Worm (Caenorhabditis elegans) whole organism, early embryonic: ENCODE measurements around the gene C02E7.10.

Experiments used
- B0310.2 ChIP-seq: sonication (generic microtip); optimal IDR thresholded peaks from 2 replicates; lab custom pipeline; 2016; ENCODE audit warnings: mild to moderate bottlenecking, missing genetic modification characterization, missing compliant biosample characterization
- F13C5.2 ChIP-seq: sonication (generic microtip); optimal IDR thresholded peaks from 2 replicates; lab custom pipeline; 2017; ENCODE audit warnings: mild to moderate bottlenecking, missing genetic modification characterization, inconsistent platforms, missing compliant biosample characterization
- aly-1 ChIP-seq: sonication (generic microtip); optimal IDR thresholded peaks from 2 replicates; lab custom pipeline; 2016; ENCODE audit warnings: missing genetic modification characterization, missing compliant biosample characterization
- ama-1 ChIP-seq: fragments of 150-350 bp; optimal IDR thresholded peaks from 2 replicates; lab custom pipeline; 2014
- ceh-13 ChIP-seq: fragments of 200-800 bp; sonication (Bioruptor generic); optimal IDR thresholded peaks from 2 replicates; lab custom pipeline; 2018; ENCODE audit warnings: mild to moderate bottlenecking, missing genetic modification characterization, missing compliant biosample characterization
- ceh-36 ChIP-seq: sonication (generic microtip); optimal IDR thresholded peaks from 2 replicates; lab custom pipeline; 2016; ENCODE audit warnings: missing genetic modification characterization, inconsistent platforms, missing compliant biosample characterization
- ets-7 ChIP-seq: sonication (generic microtip); optimal IDR thresholded peaks from 2 replicates; lab custom pipeline; 2016; ENCODE audit warnings: missing genotype, missing genetic modification characterization, missing compliant biosample characterization
- flt-1 ChIP-seq: fragments of 200-800 bp; sonication (Bioruptor generic); IDR thresholded peaks from 2 replicates; pipeline ENCODE4 v1.3.6; 2022; ENCODE audit warnings: missing genetic modification characterization, missing compliant biosample characterization
- hmbx-1 ChIP-seq: sonication (generic microtip); optimal IDR thresholded peaks from 2 replicates; lab custom pipeline; 2016; ENCODE audit warnings: mild to moderate bottlenecking, missing genetic modification characterization, missing compliant biosample characterization
- hmg-4 ChIP-seq: fragments of 200-800 bp; sonication (Bioruptor generic); optimal IDR thresholded peaks from 2 replicates; lab custom pipeline; 2018; ENCODE audit warnings: mild to moderate bottlenecking, missing genetic modification characterization, missing compliant biosample characterization
- hnd-1 ChIP-seq: sonication (generic microtip); optimal IDR thresholded peaks from 2 replicates; lab custom pipeline; 2016; ENCODE audit warnings: missing genetic modification characterization, missing compliant biosample characterization
- pes-1 ChIP-seq: fragments of 200-800 bp; sonication (Bioruptor generic); IDR thresholded peaks from 2 replicates; pipeline ENCODE4 v1.3.6; 2022; ENCODE audit warnings: missing genetic modification reagents, missing genetic modification characterization, missing compliant biosample characterization
- scrt-1 ChIP-seq: fragments of 200-800 bp; sonication (Bioruptor generic); IDR thresholded peaks from 2 replicates; pipeline ENCODE4 v1.3.6; 2022; ENCODE audit warnings: missing genetic modification characterization, missing compliant biosample characterization
- sea-1 ChIP-seq: fragments of 200-800 bp; sonication (Bioruptor generic); conservative IDR thresholded peaks from 2 replicates; pipeline ENCODE4 v1.3.6; 2022; ENCODE audit warnings: missing genetic modification characterization, missing compliant biosample characterization
- tbx-11 ChIP-seq: fragments of 200-800 bp; sonication (Bioruptor generic); IDR thresholded peaks from 2 replicates; pipeline ENCODE4 v1.3.6; 2022; ENCODE audit warnings: missing genetic modification characterization, missing compliant biosample characterization
- tbx-37 ChIP-seq: fragments of 200-800 bp; sonication (Bioruptor generic); conservative IDR thresholded peaks from 2 replicates; pipeline ENCODE4 v1.3.6; 2022; ENCODE audit warnings: missing genetic modification reagents, missing genetic modification characterization, missing compliant biosample characterization
- tra-4 ChIP-seq: sonication (generic microtip); optimal IDR thresholded peaks from 2 replicates; lab custom pipeline; 2017; ENCODE audit warnings: missing genetic modification characterization, missing compliant biosample characterization

Gene C02E7.10

DNA sequence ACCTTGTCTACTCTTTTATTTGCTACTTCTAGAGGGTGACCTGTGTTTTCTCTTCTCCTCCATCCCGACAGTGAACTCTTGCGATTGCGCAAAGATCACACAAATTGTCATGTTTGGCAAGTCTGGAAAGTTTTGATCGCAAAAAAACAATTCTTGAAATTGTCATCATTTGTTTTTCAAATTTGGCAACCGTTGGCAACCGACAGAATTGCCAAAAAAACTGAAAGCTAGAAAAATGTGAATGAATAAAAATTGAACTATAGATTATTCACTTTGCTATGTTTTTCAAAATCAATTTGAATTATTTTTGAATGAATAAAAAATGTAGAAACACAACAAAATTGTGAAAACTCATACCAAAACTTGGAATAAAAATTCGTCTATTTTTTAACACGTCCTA, 37.9 kb downstream of the C02E7.10 start, which contains the start of gene ugt-11:
TSS of gene ugt-11 (minus strand) at position 101 of the 400 bp plus-strand sequence.
- TF ChIP-seq sea-1 (no peak), ets-7 (no peak), hnd-1 (tag; lab: Kevin White, UChicago) (no peak), F13C5.2 (tag; lab: Kevin White, UChicago) (no peak), pes-1 (GFP tag; lab: Robert Waterston, UW) (no peak)

DNA sequence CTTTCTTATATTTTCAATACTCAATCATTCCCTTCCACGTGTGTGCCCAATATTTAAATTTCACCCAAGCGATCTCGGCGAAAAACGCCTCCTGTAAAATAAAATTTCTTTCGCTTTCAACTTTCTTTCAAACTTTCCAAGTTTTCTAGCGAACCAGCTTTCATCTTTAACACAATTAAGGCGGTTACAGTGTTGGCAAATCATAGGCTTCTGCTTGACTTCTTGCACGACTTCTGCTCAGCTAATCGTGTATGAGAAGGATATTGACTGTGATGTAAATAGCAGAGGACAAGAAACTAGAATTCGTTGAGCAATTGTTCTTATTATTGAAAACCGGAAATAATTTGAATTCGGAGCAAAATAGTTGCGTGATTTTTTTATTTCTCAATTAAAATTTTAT, 41.5 kb downstream of the C02E7.10 start:
- no peak for TF ChIP-seq ceh-13 (GFP tag; lab: Kevin White, UChicago)
- TF ChIP-seq hmbx-1 (tag; lab: Kevin White, UChicago): no peak

DNA sequence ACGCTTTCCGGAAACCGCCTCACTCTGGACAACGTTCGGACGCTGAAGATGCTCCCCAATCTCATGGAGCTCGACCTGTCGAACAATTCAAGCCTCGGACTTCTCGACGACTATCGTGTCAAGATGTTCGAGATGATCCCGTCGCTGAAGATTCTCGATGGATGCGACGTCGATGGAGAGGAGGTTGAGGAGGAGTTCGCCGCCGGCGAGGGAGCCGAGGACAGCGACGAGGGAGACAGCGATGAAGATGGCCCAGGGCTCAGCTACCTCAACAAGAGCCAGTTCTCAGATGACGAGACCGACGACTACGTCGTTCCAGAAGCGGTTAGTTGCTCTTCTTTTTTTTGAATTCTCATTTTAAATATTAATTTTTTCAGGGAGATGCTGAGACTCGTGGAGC, 42.1 kb downstream of the C02E7.10 start:
- TF ChIP-seq hmg-4 (no peak), hnd-1 (tag; lab: Kevin White, UChicago) (no peak), tbx-37 (GFP tag; lab: Robert Waterston, UW) (no peak), ceh-36 (tag; lab: Kevin White, UChicago) (no peak), ceh-13 (GFP tag; lab: Kevin White, UChicago) (no peak), tbx-11 (GFP tag; lab: Robert Waterston, UW) (no peak), tra-4 (tag; lab: Kevin White, UChicago) (no peak), B0310.2 (tag; lab: Kevin White, UChicago) (no peak), aly-1 (tag; lab: Kevin White, UChicago) (no peak), ets-7 (no peak), ama-1 (lab: Kevin White, UChicago) (no peak), flt-1 (GFP tag; lab: Robert Waterston, UW) (no peak), F13C5.2 (tag; lab: Kevin White, UChicago) (no peak), sea-1 (no peak), scrt-1 (no peak), hmbx-1 (tag; lab: Kevin White, UChicago) (no peak)

DNA sequence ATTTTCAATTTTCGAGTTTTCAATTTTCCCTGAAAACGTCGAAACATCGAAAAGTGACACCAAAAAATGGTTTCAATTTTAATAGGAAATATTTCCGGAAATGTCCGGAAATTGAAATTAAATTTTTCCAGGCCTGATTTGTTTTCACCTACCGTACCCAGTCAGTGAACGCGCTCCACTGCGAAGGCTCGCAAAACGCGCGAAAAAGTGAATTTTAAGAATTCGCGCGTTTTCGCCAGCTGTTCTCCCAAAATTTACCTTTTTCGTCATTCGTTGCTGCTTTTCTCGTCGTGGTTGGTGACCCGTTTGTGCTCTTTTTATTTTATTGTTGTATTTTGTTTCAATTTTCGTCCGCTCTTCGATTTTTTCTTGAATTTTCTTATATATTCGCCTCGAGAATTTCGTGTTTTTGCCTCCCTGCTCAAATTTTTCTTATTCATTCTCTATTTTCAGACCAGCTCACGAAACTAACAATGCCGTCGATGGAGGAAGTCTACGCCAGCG, 42.8 kb downstream of the C02E7.10 start, which contains the start of gene T19H12.2:
TSS of gene T19H12.2 (plus strand) at position 454 of the 504 bp plus-strand sequence.
- TF ChIP-seq flt-1 (GFP tag; lab: Robert Waterston, UW) (no peak), hmg-4 (no peak), ets-7 (no peak), F13C5.2 (tag; lab: Kevin White, UChicago) (no peak), tbx-11 (GFP tag; lab: Robert Waterston, UW) (no peak), aly-1 (tag; lab: Kevin White, UChicago) (no peak), hmbx-1 (tag; lab: Kevin White, UChicago) (no peak), sea-1 (no peak), pes-1 (GFP tag; lab: Robert Waterston, UW) (no peak), tbx-37 (GFP tag; lab: Robert Waterston, UW) (no peak), hnd-1 (tag; lab: Kevin White, UChicago) (no peak), B0310.2 (tag; lab: Kevin White, UChicago) (no peak), scrt-1 (no peak), ama-1 (lab: Kevin White, UChicago) (no peak)

DNA sequence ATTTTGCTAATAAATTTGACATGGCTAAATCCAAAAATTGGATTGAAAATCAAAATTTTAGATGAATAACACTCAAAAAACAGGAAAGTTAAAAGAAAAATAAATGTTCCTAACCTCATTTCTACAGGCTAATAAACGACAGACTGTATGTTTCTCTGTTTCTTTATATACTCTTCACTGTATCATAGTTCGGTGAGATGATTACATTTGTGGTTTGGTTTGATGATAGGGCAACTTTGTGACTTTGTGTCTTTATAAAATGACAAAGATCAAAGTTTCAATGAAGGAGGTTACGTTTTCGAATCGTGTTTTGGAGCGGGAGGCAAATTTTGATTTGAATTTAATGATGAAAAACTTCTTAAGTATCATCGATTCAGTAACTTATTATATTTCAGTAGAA, 43.4 kb downstream of the C02E7.10 start, which contains the start of gene ugt-12:
TSS of gene ugt-12 (minus strand) at position 153 of the 400 bp plus-strand sequence.
- TF ChIP-seq scrt-1: no peak
- no peak for TF ChIP-seq sea-1
- TF ChIP-seq tbx-11 (GFP tag; lab: Robert Waterston, UW): no peak
- TF ChIP-seq ceh-13 (GFP tag; lab: Kevin White, UChicago): no peak
- TF ChIP-seq ets-7: no peak
- TF ChIP-seq hnd-1 (tag; lab: Kevin White, UChicago): no peak
- no peak for TF ChIP-seq ceh-36 (tag; lab: Kevin White, UChicago)
- TF ChIP-seq tra-4 (tag; lab: Kevin White, UChicago): no peak
- no peak for TF ChIP-seq F13C5.2 (tag; lab: Kevin White, UChicago)
- no peak for TF ChIP-seq tbx-37 (GFP tag; lab: Robert Waterston, UW)

DNA sequence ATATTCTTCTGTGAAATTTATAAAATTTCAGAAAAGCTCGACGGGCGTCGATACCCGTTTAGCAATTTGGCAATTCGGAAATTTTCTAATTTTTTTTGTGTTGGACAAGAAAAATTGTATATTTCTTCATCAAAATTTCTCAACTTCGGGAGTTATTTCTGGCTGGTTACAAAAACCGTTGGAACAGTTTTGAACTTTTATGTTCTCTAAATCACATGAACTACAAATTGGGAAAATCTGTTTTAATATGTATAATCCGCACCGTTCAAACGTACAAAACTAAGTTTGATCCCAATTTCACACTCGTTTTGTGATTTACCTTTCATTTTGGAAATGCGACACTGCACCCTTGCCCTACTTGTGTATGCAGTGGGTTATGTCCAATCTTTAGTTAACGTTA, 47.5 kb downstream of the C02E7.10 start, which contains the start of gene T19H12.3:
TSS of gene T19H12.3 (plus strand) at position 301 of the 400 bp plus-strand sequence.
- no peak for TF ChIP-seq tbx-37 (GFP tag; lab: Robert Waterston, UW)
- no peak for TF ChIP-seq tra-4 (tag; lab: Kevin White, UChicago)
- TF ChIP-seq sea-1: no peak
- TF ChIP-seq ceh-36 (tag; lab: Kevin White, UChicago): no peak
- TF ChIP-seq ceh-13 (GFP tag; lab: Kevin White, UChicago): no peak
- TF ChIP-seq B0310.2 (tag; lab: Kevin White, UChicago): no peak
- no peak for TF ChIP-seq pes-1 (GFP tag; lab: Robert Waterston, UW)
- TF ChIP-seq tbx-11 (GFP tag; lab: Robert Waterston, UW): no peak
- no peak for TF ChIP-seq scrt-1
- TF ChIP-seq hmbx-1 (tag; lab: Kevin White, UChicago): no peak
- no peak for TF ChIP-seq hmg-4
- no peak for TF ChIP-seq ama-1 (lab: Kevin White, UChicago)
- no peak for TF ChIP-seq hnd-1 (tag; lab: Kevin White, UChicago)
- TF ChIP-seq F13C5.2 (tag; lab: Kevin White, UChicago): no peak
- no peak for TF ChIP-seq aly-1 (tag; lab: Kevin White, UChicago)
- no peak for TF ChIP-seq flt-1 (GFP tag; lab: Robert Waterston, UW)
- TF ChIP-seq ets-7: no peak

DNA sequence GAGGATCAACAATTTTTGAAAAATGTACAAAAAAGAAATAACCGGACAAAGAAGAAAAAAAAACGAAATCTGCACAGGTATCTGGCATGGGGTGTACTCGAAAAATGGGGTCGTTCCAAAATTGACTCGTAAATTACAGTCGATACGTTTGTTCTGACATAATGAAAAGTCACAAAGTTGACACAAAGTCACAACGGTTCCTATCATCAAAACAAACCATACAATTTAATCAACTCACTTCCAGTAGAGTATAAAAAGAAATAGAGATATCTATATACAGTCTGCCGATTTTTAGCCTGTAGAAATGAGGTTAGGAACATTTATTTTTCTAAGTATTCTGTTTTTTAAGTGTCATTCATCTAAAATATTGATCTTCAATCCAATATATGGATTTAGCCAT, 48.4 kb downstream of the C02E7.10 start, which contains the start of gene T19H12.12:
TSS of gene T19H12.12 (plus strand) at position 301 of the 400 bp plus-strand sequence.
- TF ChIP-seq ets-7 (no peak), tbx-37 (GFP tag; lab: Robert Waterston, UW) (no peak), tbx-11 (GFP tag; lab: Robert Waterston, UW) (no peak), hmg-4 (no peak)
